Worm (Caenorhabditis elegans) whole organism, young adult: ENCODE data around the gene B0361.11.

Source experiments
- bed-2 ChIP-seq: fragments of 200-800 bp; sonication (Bioruptor generic); IDR thresholded peaks from 2 replicates; pipeline ENCODE4 v1.3.6; 2022; ENCODE audit warnings: missing genetic modification reagents, missing genetic modification characterization, missing compliant biosample characterization
- dox-1 ChIP-seq: fragments of 200-800 bp; sonication (Bioruptor generic); IDR thresholded peaks from 2 replicates; pipeline ENCODE4 v1.3.6; 2022; ENCODE audit warnings: missing genetic modification reagents, missing genetic modification characterization, missing compliant biosample characterization

DNA sequence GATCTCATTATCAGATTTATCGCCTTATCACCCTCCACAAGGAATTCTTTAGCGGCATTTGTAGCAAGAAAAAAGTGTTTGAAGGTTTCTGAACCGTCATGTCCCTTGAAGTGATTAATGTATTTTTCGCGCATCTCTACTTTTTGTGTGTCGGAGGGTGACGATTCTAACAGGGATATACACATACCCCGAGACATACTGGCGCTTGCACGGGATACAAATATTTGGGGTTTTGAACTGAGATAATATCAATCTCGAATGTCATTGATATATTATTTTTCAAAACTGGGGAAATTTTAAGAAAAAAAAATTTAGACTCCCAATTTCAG is 28.2 kb downstream of the B0361.11 start:
- TF ChIP-seq bed-2 (GFP tag; lab: Robert Waterston, UW) (no peak), dox-1 (GFP tag; lab: Robert Waterston, UW) (no peak)
